Comparison of ENCODE assay signal across 5 fruit fly cellular contexts in genomic region chr3R:14574962-14575717, dm6.
A peak's percentile ranks its signal among the peaks of the same experiment; 100 is the strongest.
TF ChIP-seq lines count a peak whose summit lies in the region.

No protein-coding gene starts in this region.

TF ChIP-seq in whole organism, adult, 20 proteins besides CTCF, POLR2A, EP300 and RAD21 (continued from another document):
- TF ChIP-seq CG1620 (GFP tag; optimal IDR thresholded peaks at IDR 0.05; lab: Kevin White, UChicago) (peak; percentile 42), CG7101 (tag; optimal IDR thresholded peaks at IDR 0.05; lab: Kevin White, UChicago) (peak; percentile 79), CG14711 (tag; optimal IDR thresholded peaks at IDR 0.05; lab: Kevin White, UChicago) (peak; percentile 71)

TF ChIP-seq in whole organism, embryonic, 481 proteins besides CTCF, POLR2A, EP300 and RAD21 (continued from another document and continues in another):
- TF ChIP-seq D19A (tag; optimal IDR thresholded peaks at IDR 0.05; lab: Kevin White, UChicago): peak; percentile 72
- TF ChIP-seq B-H1 (GFP tag; IDR thresholded peaks at IDR 0.05; lab: Robert Waterston, UW): peak; percentile 49; the same call in 2 of the 3 replicates
- TF ChIP-seq NC2α (GFP tag; optimal IDR thresholded peaks at IDR 0.05; lab: Kevin White, UChicago): no peak
- TF ChIP-seq CHES-1-like (GFP tag; optimal IDR thresholded peaks at IDR 0.05; lab: Kevin White, UChicago): peak; percentile 59
- peak; percentile 67 for TF ChIP-seq scrt (GFP tag; optimal IDR thresholded peaks at IDR 0.05; lab: Kevin White, UChicago)
- no peak for TF ChIP-seq gsb (GFP tag; IDR thresholded peaks at IDR 0.05; lab: Robert Waterston, UW)
- peak; percentile 13 for TF ChIP-seq nom (GFP tag; optimal IDR thresholded peaks at IDR 0.05; lab: Kevin White, UChicago)
- no peak for TF ChIP-seq yki (optimal IDR thresholded peaks at IDR 0.05; lab: Kevin White, UChicago)
- TF ChIP-seq Bdp1 (GFP tag; optimal IDR thresholded peaks at IDR 0.05; lab: Kevin White, UChicago): peak; percentile 30
- peak; percentile 84 for TF ChIP-seq slbo (GFP tag; IDR thresholded peaks at IDR 0.05; lab: Robert Waterston, UW)
- no peak for TF ChIP-seq dan (GFP tag; IDR thresholded peaks at IDR 0.05; lab: Robert Waterston, UW)
- peak; percentile 71 for TF ChIP-seq cwo (GFP tag; optimal IDR thresholded peaks at IDR 0.05; lab: Kevin White, UChicago)
- TF ChIP-seq inv (GFP tag; IDR thresholded peaks at IDR 0.05; lab: Robert Waterston, UW; ENCODE audit: partially characterized antibody): no peak
- TF ChIP-seq CG9797 (GFP tag; optimal IDR thresholded peaks at IDR 0.05; lab: Kevin White, UChicago): no peak
- TF ChIP-seq pb (GFP tag; optimal IDR thresholded peaks at IDR 0.05; lab: Kevin White, UChicago): no peak
- peak; percentile 13 for TF ChIP-seq CG7928 (GFP tag; optimal IDR thresholded peaks at IDR 0.05; lab: Kevin White, UChicago)
- TF ChIP-seq CG14441 (GFP tag; IDR thresholded peaks at IDR 0.05; lab: Robert Waterston, UW): no peak; the same call in 1 of the 2 replicates
- TF ChIP-seq CG7357 (GFP tag; IDR thresholded peaks at IDR 0.05; lab: Robert Waterston, UW): peak; percentile 56; the same call in 2 of the 3 replicates
- TF ChIP-seq hb (GFP tag; IDR thresholded peaks at IDR 0.05; lab: Robert Waterston, UW; ENCODE audit: partially characterized antibody): no peak
- peak; percentile 86 for TF ChIP-seq Sry-β (GFP tag; optimal IDR thresholded peaks at IDR 0.05; lab: Kevin White, UChicago)
- TF ChIP-seq slp2 (GFP tag; optimal IDR thresholded peaks at IDR 0.05; lab: Kevin White, UChicago): peak; percentile 11
- TF ChIP-seq HmgD (GFP tag; optimal IDR thresholded peaks at IDR 0.05; lab: Kevin White, UChicago): no peak
- 0 out of 2 replicates have a peak, but pooled peaks have one; percentile 11 for TF ChIP-seq ara (GFP tag; IDR thresholded peaks at IDR 0.05; lab: Robert Waterston, UW)
- peak; percentile 78; the same call in 2 of the 3 replicates for TF ChIP-seq Dbx (GFP tag; IDR thresholded peaks at IDR 0.05; lab: Robert Waterston, UW)
- TF ChIP-seq zfh2 (GFP tag; optimal IDR thresholded peaks at IDR 0.05; lab: Kevin White, UChicago): peak; percentile 61
- TF ChIP-seq CG2199 (GFP tag; IDR thresholded peaks at IDR 0.05; lab: Robert Waterston, UW): no peak
- no peak for TF ChIP-seq CG10565 (GFP tag; optimal IDR thresholded peaks at IDR 0.05; lab: Kevin White, UChicago)
- peak; percentile 72 for TF ChIP-seq Atf6 (GFP tag; IDR thresholded peaks at IDR 0.05; lab: Robert Waterston, UW)
- no peak for TF ChIP-seq Lpt (GFP tag; optimal IDR thresholded peaks at IDR 0.05; lab: Kevin White, UChicago)
- peak; percentile 70 for TF ChIP-seq Rfx (GFP tag; IDR thresholded peaks at IDR 0.05; lab: Robert Waterston, UW)
- peak; percentile 78 for TF ChIP-seq dmrt99B (tag; optimal IDR thresholded peaks at IDR 0.05; lab: Kevin White, UChicago)

TF ChIP-seq in whole organism, prepupa, 60 proteins besides CTCF, POLR2A, EP300 and RAD21 (continued from another document and continues in another):
- peak; percentile 67 for TF ChIP-seq Eip75B (GFP tag; optimal IDR thresholded peaks at IDR 0.05; lab: Kevin White, UChicago)
- peak; percentile 44 for TF ChIP-seq CG10669 (GFP tag; optimal IDR thresholded peaks at IDR 0.05; lab: Kevin White, UChicago)
- peak; percentile 77 for TF ChIP-seq achi (GFP tag; optimal IDR thresholded peaks at IDR 0.05; lab: Kevin White, UChicago)
- peak; percentile 48; the same call in 1 of the 3 replicates for TF ChIP-seq eg (GFP tag; IDR thresholded peaks at IDR 0.05; lab: Robert Waterston, UW)
- peak; percentile 47 for TF ChIP-seq CG6808 (GFP tag; optimal IDR thresholded peaks at IDR 0.05; lab: Kevin White, UChicago)
- TF ChIP-seq spab (GFP tag; optimal IDR thresholded peaks at IDR 0.05; lab: Kevin White, UChicago): peak; percentile 18
- no peak for TF ChIP-seq Gug (GFP tag; IDR thresholded peaks at IDR 0.05; lab: Robert Waterston, UW)
- TF ChIP-seq CG11902 (GFP tag; optimal IDR thresholded peaks at IDR 0.05; lab: Kevin White, UChicago): peak; percentile 56
- TF ChIP-seq CG15336 (GFP tag; IDR thresholded peaks at IDR 0.05; lab: Robert Waterston, UW): peak; percentile 50; the same call in 1 of the 2 replicates
- peak; percentile 67 for TF ChIP-seq pdm3 (GFP tag; optimal IDR thresholded peaks at IDR 0.05; lab: Kevin White, UChicago)
- TF ChIP-seq CG34406 (GFP tag; optimal IDR thresholded peaks at IDR 0.05; lab: Kevin White, UChicago): peak; percentile 67
- peak; percentile 17 for TF ChIP-seq CG1621 (tag; optimal IDR thresholded peaks at IDR 0.05; lab: Kevin White, UChicago)
- peak; percentile 65 for TF ChIP-seq CG4318 (GFP tag; optimal IDR thresholded peaks at IDR 0.05; lab: Kevin White, UChicago)
- TF ChIP-seq Ets21C (GFP tag; optimal IDR thresholded peaks at IDR 0.05; lab: Kevin White, UChicago): peak; percentile 63
- TF ChIP-seq CG6854 (GFP tag; optimal IDR thresholded peaks at IDR 0.05; lab: Kevin White, UChicago): no peak
- peak; percentile 40; the same call in 1 of the 2 replicates for TF ChIP-seq CG11294 (GFP tag; IDR thresholded peaks at IDR 0.05; lab: Robert Waterston, UW)
- no peak for TF ChIP-seq fd85E (GFP tag; optimal IDR thresholded peaks at IDR 0.05; lab: Kevin White, UChicago)
- peak; percentile 63 for TF ChIP-seq Hr39 (GFP tag; optimal IDR thresholded peaks at IDR 0.05; lab: Kevin White, UChicago)
- peak; percentile 78 for TF ChIP-seq CG32006 (GFP tag; optimal IDR thresholded peaks at IDR 0.05; lab: Kevin White, UChicago)
- peak; percentile 83 for TF ChIP-seq vri (GFP tag; optimal IDR thresholded peaks at IDR 0.05; lab: Kevin White, UChicago)
- TF ChIP-seq lz (GFP tag; optimal IDR thresholded peaks at IDR 0.05; lab: Kevin White, UChicago): peak; percentile 78
- peak; percentile 94 for TF ChIP-seq Eip78C (GFP tag; lab: Kevin White, UChicago)
- TF ChIP-seq CG31627 (GFP tag; optimal IDR thresholded peaks at IDR 0.05; lab: Kevin White, UChicago): peak; percentile 68
- TF ChIP-seq Sox14 (GFP tag; optimal IDR thresholded peaks at IDR 0.05; lab: Kevin White, UChicago): peak; percentile 67
- TF ChIP-seq CG8319 (GFP tag; optimal IDR thresholded peaks at IDR 0.05; lab: Kevin White, UChicago): peak; percentile 45
- TF ChIP-seq Met (GFP tag; optimal IDR thresholded peaks at IDR 0.05; lab: Kevin White, UChicago): peak; percentile 69
- TF ChIP-seq Sox15 (GFP tag; optimal IDR thresholded peaks at IDR 0.05; lab: Kevin White, UChicago): peak; percentile 58
- TF ChIP-seq topi (GFP tag; optimal IDR thresholded peaks at IDR 0.05; lab: Kevin White, UChicago): peak; percentile 52
- TF ChIP-seq CG9139 (GFP tag; optimal IDR thresholded peaks at IDR 0.05; lab: Kevin White, UChicago): no peak
- TF ChIP-seq CG6276 (GFP tag; optimal IDR thresholded peaks at IDR 0.05; lab: Kevin White, UChicago): peak; percentile 52
- peak; percentile 68 for TF ChIP-seq cyc (GFP tag; optimal IDR thresholded peaks at IDR 0.05; lab: Kevin White, UChicago)
- peak; percentile 67 for TF ChIP-seq CG8119 (GFP tag; IDR thresholded peaks at IDR 0.05; lab: Robert Waterston, UW)
- peak; percentile 33 for TF ChIP-seq dsx (GFP tag; optimal IDR thresholded peaks at IDR 0.05; lab: Kevin White, UChicago; ENCODE audit: poor library complexity, severe bottlenecking)

TF ChIP-seq in whole organism, pupa, 21 proteins besides CTCF, POLR2A, EP300 and RAD21 (continued from another document):
- no peak for TF ChIP-seq EcR (GFP tag; optimal IDR thresholded peaks at IDR 0.05; lab: Kevin White, UChicago)

TF ChIP-seq in whole organism, wandering third instar larva, 38 proteins besides CTCF, POLR2A, EP300 and RAD21 (continued from another document):
- TF ChIP-seq ey (GFP tag; optimal IDR thresholded peaks at IDR 0.05; lab: Kevin White, UChicago): peak; percentile 69
- TF ChIP-seq Hr78 (GFP tag; optimal IDR thresholded peaks at IDR 0.05; lab: Kevin White, UChicago): no peak
- TF ChIP-seq rgr (GFP tag; optimal IDR thresholded peaks at IDR 0.05; lab: Kevin White, UChicago): peak; percentile 74
- peak; percentile 74 for TF ChIP-seq HLH106 (tag; optimal IDR thresholded peaks at IDR 0.05; lab: Kevin White, UChicago)
- peak; percentile 68 for TF ChIP-seq woc (GFP tag; optimal IDR thresholded peaks at IDR 0.05; lab: Kevin White, UChicago)
- TF ChIP-seq Mio (GFP tag; optimal IDR thresholded peaks at IDR 0.05; lab: Kevin White, UChicago): no peak
- TF ChIP-seq jim (GFP tag; optimal IDR thresholded peaks at IDR 0.05; lab: Kevin White, UChicago): no peak
- TF ChIP-seq Vsx2 (GFP tag; optimal IDR thresholded peaks at IDR 0.05; lab: Kevin White, UChicago; ENCODE audit: partially characterized antibody): no peak
- TF ChIP-seq sage (GFP tag; optimal IDR thresholded peaks at IDR 0.05; lab: Kevin White, UChicago): no peak
- TF ChIP-seq lola (GFP tag; optimal IDR thresholded peaks at IDR 0.05; lab: Kevin White, UChicago): no peak
- no peak for TF ChIP-seq N (GFP tag; optimal IDR thresholded peaks at IDR 0.05; lab: Kevin White, UChicago)
- peak; percentile 47 for TF ChIP-seq br (GFP tag; optimal IDR thresholded peaks at IDR 0.05; lab: Kevin White, UChicago)
- no peak for TF ChIP-seq usp (GFP tag; optimal IDR thresholded peaks at IDR 0.05; lab: Kevin White, UChicago)
- TF ChIP-seq dsf (GFP tag; optimal IDR thresholded peaks at IDR 0.05; lab: Kevin White, UChicago; ENCODE audit: borderline replicate concordance): peak; percentile 14
- TF ChIP-seq CrebA (GFP tag; optimal IDR thresholded peaks at IDR 0.05; lab: Kevin White, UChicago; ENCODE audit: borderline replicate concordance): no peak
- peak; percentile 50 for TF ChIP-seq sv (GFP tag; optimal IDR thresholded peaks at IDR 0.05; lab: Kevin White, UChicago)
